Fruit fly (Drosophila melanogaster) whole organism, larva: ENCODE results near the gene CG4822.

Source experiments
- noc ChIP-seq: fragments of 200-800 bp; sonication (Bioruptor generic); optimal IDR thresholded peaks from 3 replicates; lab custom pipeline; 2019; ENCODE audit warnings: missing biosample characterization, mild to moderate bottlenecking, missing genetic modification characterization, moderate library complexity

CG4822 gene

DNA sequence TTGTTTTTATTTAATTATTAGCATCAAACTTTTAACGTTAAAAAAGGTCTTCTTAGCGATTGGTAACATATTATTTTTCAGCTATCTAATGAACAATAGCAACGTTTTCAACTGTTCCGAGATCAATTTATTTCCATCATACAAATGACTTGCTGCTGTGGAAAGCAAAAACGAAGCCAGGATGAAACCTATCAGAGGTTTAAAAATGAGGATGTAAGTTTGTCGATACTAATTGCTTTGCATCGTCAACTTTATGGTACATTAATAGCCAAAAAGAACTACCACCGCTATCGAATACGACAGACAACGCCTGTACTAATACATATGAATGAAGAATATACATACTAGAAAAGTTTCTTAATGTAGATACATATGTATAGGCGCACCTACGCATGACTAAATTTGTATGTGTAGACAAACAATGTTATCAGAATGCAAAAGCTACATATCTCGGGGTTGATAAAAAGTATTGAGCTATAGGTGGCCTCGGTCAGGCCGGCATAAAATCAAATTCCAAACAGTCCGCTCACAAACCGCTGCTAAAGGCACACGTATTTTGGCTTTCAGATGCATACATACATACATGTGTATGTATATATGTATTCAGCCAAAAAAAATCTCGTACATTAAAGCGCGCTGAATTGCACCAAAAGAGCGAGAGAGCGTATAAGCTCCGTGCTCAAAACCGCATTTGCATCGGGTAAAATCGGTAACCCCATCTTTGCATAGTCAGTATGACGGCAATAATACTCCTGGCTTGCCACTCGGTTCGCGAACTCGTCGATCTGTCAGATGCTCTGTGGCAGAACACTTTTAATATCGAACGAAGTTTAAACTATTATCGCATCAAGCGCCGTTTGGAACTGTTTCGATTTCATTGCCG is 49.4 kb downstream of the CG4822 start:
- TF ChIP-seq noc (tag; lab: Kevin White, UChicago): peak; percentile 50

DNA sequence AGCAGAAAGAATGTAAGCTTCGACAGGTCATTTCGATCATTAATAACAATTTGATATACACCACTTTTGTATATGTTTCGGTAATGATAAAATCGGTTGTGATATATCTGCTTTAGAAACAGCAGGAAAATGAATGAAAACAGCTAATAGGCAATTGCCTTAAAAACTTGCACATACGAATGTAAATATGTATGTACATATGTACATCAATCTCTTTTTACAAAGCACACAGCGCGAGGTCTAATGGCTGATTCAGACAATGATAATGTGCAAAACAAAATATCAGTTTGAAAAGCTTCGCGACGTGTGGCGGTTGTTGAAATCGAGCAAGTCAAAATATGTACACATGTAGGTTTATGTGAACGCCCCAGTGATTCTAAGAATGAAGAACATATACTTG is 50.1 kb downstream of the CG4822 start, which contains the start of gene galectin:
Gene galectin (plus strand): TSS at position 301 of the 400 bp plus-strand sequence.
- no peak for TF ChIP-seq noc (tag; lab: Kevin White, UChicago)

- no peak for TF ChIP-seq noc (tag; lab: Kevin White, UChicago)
Measured at dm6 chr2L:69560-69959, 52.0 kb downstream of the CG4822 start.

- no peak for TF ChIP-seq noc (tag; lab: Kevin White, UChicago)
Measured at dm6 chr2L:67279-67657, 54.3 kb downstream of the CG4822 start.
